Worm (Caenorhabditis elegans): ENCODE data around the gene josd-1.

DNA sequence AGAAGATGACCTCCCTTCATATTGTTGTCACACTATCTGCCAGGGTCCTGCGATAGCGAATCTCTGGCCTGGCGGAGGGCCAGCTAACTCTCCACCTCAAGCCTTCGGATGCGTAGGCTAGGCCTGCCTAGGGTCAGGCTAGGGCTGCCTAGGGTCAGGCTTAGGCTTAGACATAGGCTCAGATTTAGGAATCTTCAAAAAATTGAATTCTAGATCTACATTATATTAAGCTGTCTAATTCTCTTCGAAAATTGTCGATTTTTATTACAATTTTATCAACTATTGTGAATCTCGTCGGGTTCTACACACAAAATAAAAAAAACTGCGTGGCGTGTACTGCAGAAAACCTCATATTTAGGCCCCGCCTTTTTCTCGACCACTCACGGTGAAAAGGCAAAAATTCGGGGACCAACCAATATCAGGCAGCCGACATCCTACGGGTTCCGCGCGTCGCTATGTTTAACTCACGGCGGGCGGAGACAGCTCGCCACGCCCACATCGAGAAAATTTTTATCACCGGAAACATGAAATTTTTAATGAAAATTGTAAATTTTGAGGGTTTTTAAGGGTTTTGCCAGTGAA is 40.9 kb upstream of the josd-1 start:
- TF ChIP-seq flt-1 (GFP tag; IDR thresholded peaks at IDR 0.05) (no peak), B0310.2 (tag; optimal IDR thresholded peaks at IDR 0.05) (no peak), F13C5.2 (tag; optimal IDR thresholded peaks at IDR 0.05) (no peak)

Data from whole organism, early embryonic.